Worm (Caenorhabditis elegans): ENCODE measurements around the gene nspb-5.

nspb-5 gene

DNA sequence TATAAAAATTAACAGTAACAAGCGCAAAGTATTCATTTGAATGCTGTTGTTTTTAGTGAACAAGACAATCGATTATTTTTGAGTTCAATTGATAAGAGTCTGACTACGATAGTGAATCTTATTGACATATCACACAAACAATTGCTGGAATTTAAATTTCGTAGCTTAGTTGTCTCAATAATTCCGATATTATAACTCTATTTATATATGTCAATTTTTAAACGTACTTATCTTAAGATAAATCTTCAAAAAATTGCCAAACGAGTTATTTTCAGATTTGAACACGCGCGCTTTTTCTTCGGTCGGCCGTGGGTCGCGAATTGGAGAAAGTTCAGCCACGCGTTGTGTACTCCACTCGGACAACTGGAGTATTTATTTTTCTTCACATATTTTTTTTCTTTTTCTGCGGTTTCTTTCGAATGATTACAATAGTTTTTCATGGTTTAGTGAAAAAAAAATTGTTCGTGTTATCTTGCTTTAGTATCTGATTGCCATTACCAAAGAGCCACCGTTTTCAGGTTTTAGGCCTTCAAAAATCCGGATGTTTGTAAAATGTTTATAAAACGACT, 32.9 kb downstream of the nspb-5 start, which contains the start of the genes cest-5.1 and C01B10.9 (continued):
- TF ChIP-seq duxl-1 (tag; optimal IDR thresholded peaks at IDR 0.05; ENCODE audit: poor library complexity) = peak; percentile 41
- TF ChIP-seq unc-39 (tag; optimal IDR thresholded peaks at IDR 0.05) = no peak
- peak; percentile 63 for TF ChIP-seq dmd-6 (GFP tag; IDR thresholded peaks at IDR 0.05)
- no peak for TF ChIP-seq D1046.2 (GFP tag; IDR thresholded peaks at IDR 0.05)

DNA sequence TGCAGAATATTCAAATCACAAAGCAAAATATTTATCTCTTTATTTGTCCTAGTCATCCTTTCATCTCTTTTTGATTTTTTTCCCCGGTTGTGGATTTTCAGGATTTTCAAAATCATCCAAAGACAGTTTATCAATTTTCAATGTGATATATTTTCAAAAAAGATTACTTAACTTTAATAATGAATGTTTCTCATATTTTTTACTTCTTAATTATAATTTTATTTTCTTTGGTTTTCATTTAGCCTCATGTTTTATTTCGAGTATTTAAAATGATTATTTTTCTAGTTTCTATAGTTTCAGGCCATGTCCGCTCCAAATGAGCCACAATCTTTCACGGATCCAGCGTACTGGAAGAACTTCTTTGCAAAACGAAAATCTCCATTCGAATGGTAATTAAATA, 35.9 kb downstream of the nspb-5 start, which contains the start of gene metl-13:
metl-13 (plus strand) TSS at position 301 of the 400 bp plus-strand sequence.
- TF ChIP-seq lin-38 (GFP tag; IDR thresholded peaks at IDR 0.05) (0 out of 2 replicates have a peak, but pooled peaks have one; percentile 24), egl-43 (GFP tag; IDR thresholded peaks at IDR 0.05) (no peak)

DNA sequence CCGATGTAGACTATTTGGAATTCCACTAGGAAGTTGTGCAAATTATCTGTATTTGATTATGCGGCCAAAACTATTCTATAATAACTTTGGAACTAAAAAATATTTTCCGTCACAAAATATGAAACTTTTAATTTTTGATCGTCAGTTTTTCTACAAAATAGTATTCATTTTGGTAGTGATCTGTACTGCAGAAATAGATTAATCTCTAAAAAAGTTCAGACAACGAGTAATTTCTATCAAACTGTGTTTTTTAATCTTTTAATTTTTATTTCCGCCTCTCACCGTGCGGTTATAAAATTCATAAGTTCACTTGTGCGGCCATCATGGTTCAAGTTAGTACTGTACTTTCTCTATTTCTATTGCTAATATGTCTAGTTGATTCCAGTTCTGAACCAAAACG, 39.4 kb downstream of the nspb-5 start, which contains the start of gene C01B10.7:
C01B10.7 (plus strand) TSS at position 301 of the 400 bp plus-strand sequence.
- TF ChIP-seq saeg-2 (GFP tag; IDR thresholded peaks at IDR 0.05) = no peak
- no peak for TF ChIP-seq nhr-6 (tag; optimal IDR thresholded peaks at IDR 0.05)
- no peak for TF ChIP-seq egl-43 (GFP tag; IDR thresholded peaks at IDR 0.05)
- TF ChIP-seq hif-1 (tag; optimal IDR thresholded peaks at IDR 0.05) = no peak
- no peak for TF ChIP-seq unc-62 (GFP tag; optimal IDR thresholded peaks at IDR 0.05 in 1 of 2)
- no peak for TF ChIP-seq unc-62 (tag; optimal IDR thresholded peaks at IDR 0.05)
- TF ChIP-seq unc-39 (tag; optimal IDR thresholded peaks at IDR 0.05) = no peak
- no peak for TF ChIP-seq zip-2 (tag; optimal IDR thresholded peaks at IDR 0.05)

DNA sequence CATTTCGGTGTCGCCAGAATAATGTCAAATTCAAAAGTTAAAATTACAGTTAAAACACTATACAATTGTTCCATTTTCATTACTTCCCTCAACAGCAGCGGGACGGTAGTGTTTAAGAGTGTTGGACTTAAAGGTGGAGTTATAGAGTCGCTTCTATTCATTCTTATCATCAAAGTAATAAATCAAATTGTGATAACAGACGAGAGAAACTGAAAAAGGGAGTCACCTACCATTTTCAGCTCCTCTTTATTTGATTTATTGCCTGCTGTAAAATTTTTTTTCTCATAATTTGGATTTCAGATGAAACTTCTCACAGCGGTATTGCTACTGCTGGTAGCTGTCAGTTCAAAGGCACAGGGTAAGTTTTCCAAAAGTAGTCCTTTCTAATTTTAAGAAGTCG, 41.0 kb downstream of the nspb-5 start, which contains the start of gene C01B10.6:
C01B10.6 (plus strand) TSS at position 301 of the 400 bp plus-strand sequence.
- TF ChIP-seq zag-1 (tag; optimal IDR thresholded peaks at IDR 0.05) (no peak), pqm-1 (tag; optimal IDR thresholded peaks at IDR 0.05) (peak; percentile 34)

DNA sequence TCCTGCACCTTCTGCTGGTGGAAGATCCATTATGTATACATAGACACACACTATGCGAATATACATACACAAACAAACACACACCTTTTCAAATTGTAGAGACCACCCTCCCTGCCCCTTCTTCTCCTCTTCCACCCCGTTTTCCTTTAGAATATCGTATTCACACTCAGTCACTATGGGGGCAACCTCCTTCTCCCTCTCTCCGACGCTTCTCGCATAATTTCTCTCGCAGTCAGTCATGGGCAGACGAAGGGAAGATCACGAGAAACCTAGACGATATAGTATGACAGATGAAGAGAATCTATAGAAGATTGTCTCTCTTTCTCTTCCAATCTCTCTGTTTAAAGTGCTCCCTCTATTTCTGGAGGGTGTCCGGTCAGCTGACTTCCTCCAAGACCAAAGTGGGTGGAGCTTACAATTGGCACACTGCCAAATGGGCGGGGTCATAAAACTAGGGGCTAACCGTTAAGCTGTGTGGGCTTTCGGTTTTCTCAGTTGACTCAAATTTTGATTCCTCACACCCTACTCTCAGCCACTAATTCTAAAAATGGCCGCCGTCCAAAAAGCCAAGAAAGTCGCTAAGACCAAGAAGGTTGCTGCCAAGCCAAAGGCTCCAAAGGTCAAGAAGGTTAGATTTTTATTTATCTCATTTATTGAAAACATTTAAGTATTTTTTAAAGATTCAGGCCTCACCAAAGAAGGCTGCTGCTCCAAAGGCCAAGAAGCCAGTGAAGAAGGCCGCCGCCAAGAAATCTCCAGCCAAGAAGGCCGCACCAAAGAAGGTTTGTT, 47.2 kb downstream of the nspb-5 start, which contains the start of gene hil-7:
hil-7 (plus strand) TSS at position 446 of the 789 bp plus-strand sequence.
- TF ChIP-seq lim-7 (GFP tag; IDR thresholded peaks at IDR 0.05) = no peak
- TF ChIP-seq lsy-2 (tag; optimal IDR thresholded peaks at IDR 0.05) = peak in 1 of 2 experiments; percentile 35
- TF ChIP-seq unc-62 (GFP tag; optimal IDR thresholded peaks at IDR 0.05 in 1 of 2) = peak in 1 of 2 experiments; percentile 70
- TF ChIP-seq unc-62 (tag; optimal IDR thresholded peaks at IDR 0.05) = no peak
- peak; percentile 81 for TF ChIP-seq hlh-30 (tag; optimal IDR thresholded peaks at IDR 0.05; ENCODE audit: insufficient read depth)
- TF ChIP-seq hlh-11 (tag; optimal IDR thresholded peaks at IDR 0.05) = peak; percentile 47
- TF ChIP-seq F26F4.8 (GFP tag; conservative IDR thresholded peaks at IDR 0.05) = no peak
- peak; percentile 19 for TF ChIP-seq aha-1 (tag)
- peak; percentile 3 for TF ChIP-seq nhr-28 (tag; optimal IDR thresholded peaks at IDR 0.05)
- TF ChIP-seq mep-1 (tag; optimal IDR thresholded peaks at IDR 0.05) = peak; percentile 62
- peak; percentile 35 for TF ChIP-seq dve-1 (tag; optimal IDR thresholded peaks at IDR 0.05; ENCODE audit: insufficient read depth)
- no peak for TF ChIP-seq zfp-3 (GFP tag; conservative IDR thresholded peaks at IDR 0.05)

DNA sequence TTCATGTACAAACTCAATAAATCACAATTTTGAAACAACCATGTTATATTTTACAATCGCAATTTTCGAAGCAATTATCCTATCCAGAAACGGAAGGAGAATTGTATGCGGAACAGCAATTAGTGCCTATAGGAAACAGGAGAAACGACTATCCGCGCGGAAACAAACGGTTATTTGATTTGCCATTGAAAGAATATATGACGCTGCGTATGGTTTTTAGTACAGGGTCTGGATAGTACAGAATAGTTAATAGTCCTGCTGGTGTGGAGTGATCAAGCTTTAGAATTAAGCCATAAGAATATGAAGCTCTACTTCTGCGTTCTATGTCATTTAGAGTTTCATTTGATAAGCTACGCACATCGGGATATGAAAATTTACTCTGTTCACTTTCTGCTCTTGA, 48.1 kb downstream of the nspb-5 start:
- TF ChIP-seq R02D3.7 (tag; optimal IDR thresholded peaks at IDR 0.05) (no peak), nhr-102 (tag; optimal IDR thresholded peaks at IDR 0.05) (no peak), snpc-1.2 (GFP tag; IDR thresholded peaks at IDR 0.05) (no peak), nhr-11 (tag; optimal IDR thresholded peaks at IDR 0.05) (no peak)
